Fruit fly (Drosophila melanogaster) whole organism, embryonic: Measurements from ENCODE around the gene Hsp67Ba.

ENCODE experiments used
- Asciz ChIP-seq: fragments of 200-800 bp; sonication (Bioruptor generic); optimal IDR thresholded peaks from 2 replicates; lab custom pipeline; 2017; ENCODE audit warnings: missing biosample characterization, mild to moderate bottlenecking, missing genetic modification characterization, missing genetic modification reagents
- Bdp1 ChIP-seq: fragments of 200-800 bp; sonication (Bioruptor generic); optimal IDR thresholded peaks from 3 replicates; lab custom pipeline; 2016; ENCODE audit warnings: missing biosample characterization, missing genetic modification characterization
- CG1024 ChIP-seq: fragments of 200-800 bp; sonication (Bioruptor generic); IDR thresholded peaks from 2 replicates; pipeline ENCODE4 v1.3.6; 2022; ENCODE audit warnings: missing biosample characterization, missing genetic modification characterization
- CG10543 ChIP-seq: fragments of 200-800 bp; sonication (Bioruptor generic); optimal IDR thresholded peaks from 3 replicates; lab custom pipeline; 2017; ENCODE audit warnings: missing biosample characterization, mild to moderate bottlenecking, missing genetic modification characterization, moderate library complexity
- CG11085 ChIP-seq: fragments of 200-800 bp; sonication (Bioruptor generic); IDR thresholded peaks from 2 replicates; pipeline ENCODE4 v1.3.6; 2022; ENCODE audit warnings: missing biosample characterization, missing genetic modification characterization
- CG12236 ChIP-seq: fragments of 200-800 bp; sonication (Bioruptor generic); optimal IDR thresholded peaks from 2 replicates; lab custom pipeline; 2016; ENCODE audit warnings: missing biosample characterization, missing genetic modification characterization
- CG13624 ChIP-seq: fragments of 200-800 bp; sonication (Bioruptor generic); optimal IDR thresholded peaks from 2 replicates; lab custom pipeline; 2016; ENCODE audit warnings: missing biosample characterization, missing genetic modification characterization
- CG16863 ChIP-seq: fragments of 200-800 bp; sonication (Bioruptor generic); optimal IDR thresholded peaks from 3 replicates; lab custom pipeline; 2016; ENCODE audit warnings: missing biosample characterization, missing genetic modification characterization
- CG17328 ChIP-seq: fragments of 200-800 bp; sonication (Bioruptor generic); IDR thresholded peaks from 2 replicates; pipeline ENCODE4 v1.3.6; 2022; ENCODE audit warnings: missing biosample characterization, missing genetic modification characterization
- CG17612 ChIP-seq: fragments of 200-800 bp; sonication (Bioruptor generic); IDR thresholded peaks from 2 replicates; pipeline ENCODE4 v1.3.6; 2022; ENCODE audit warnings: missing biosample characterization, missing genetic modification characterization
- CG18011 ChIP-seq: fragments of 200-800 bp; sonication (Bioruptor generic); optimal IDR thresholded peaks from 2 replicates; lab custom pipeline; 2017; ENCODE audit warnings: missing biosample characterization, missing genetic modification characterization, mild to moderate bottlenecking, moderate library complexity, missing genotype
- CG4360 ChIP-seq: fragments of 200-800 bp; sonication (Bioruptor generic); IDR thresholded peaks from 2 replicates; pipeline ENCODE4 v1.3.6; 2022; ENCODE audit warnings: missing biosample characterization, missing genetic modification characterization
- CG4820 ChIP-seq: fragments of 200-800 bp; sonication (Bioruptor generic); optimal IDR thresholded peaks from 3 replicates; lab custom pipeline; 2016; ENCODE audit warnings: missing biosample characterization, missing genetic modification characterization
- CG5953 ChIP-seq: fragments of 200-800 bp; sonication (Bioruptor generic); IDR thresholded peaks from 2 replicates; pipeline ENCODE4 v1.3.6; 2022; ENCODE audit warnings: missing biosample characterization, missing genetic modification characterization
- CG7271 ChIP-seq: fragments of 200-800 bp; sonication (Bioruptor generic); optimal IDR thresholded peaks from 2 replicates; lab custom pipeline; 2018; ENCODE audit warnings: missing biosample characterization, mild to moderate bottlenecking, missing genetic modification characterization, moderate library complexity
- CG7357 ChIP-seq: fragments of 200-800 bp; sonication (Bioruptor generic); IDR thresholded peaks from 3 replicates; pipeline ENCODE4 v1.3.6; 2022; ENCODE audit warnings: missing biosample characterization, missing genetic modification characterization
- CG7745 ChIP-seq: fragments of 200-800 bp; sonication (Bioruptor generic); optimal IDR thresholded peaks from 2 replicates; lab custom pipeline; 2018; ENCODE audit warnings: missing biosample characterization, mild to moderate bottlenecking, missing genetic modification characterization, moderate library complexity
- CG7928 ChIP-seq: fragments of 200-800 bp; sonication (Bioruptor generic); optimal IDR thresholded peaks from 2 replicates; lab custom pipeline; 2017; ENCODE audit warnings: missing biosample characterization, mild to moderate bottlenecking, missing genetic modification characterization
- CG8359 ChIP-seq: fragments of 200-800 bp; sonication (Bioruptor generic); optimal IDR thresholded peaks from 2 replicates; lab custom pipeline; 2017; ENCODE audit warnings: missing biosample characterization, mild to moderate bottlenecking, missing genetic modification characterization, borderline replicate concordance
- CG9437 ChIP-seq: fragments of 200-800 bp; sonication (Bioruptor generic); optimal IDR thresholded peaks from 2 replicates; lab custom pipeline; 2018; ENCODE audit warnings: missing biosample characterization, mild to moderate bottlenecking, missing genetic modification characterization
- D ChIP-seq, 2 experiments: fragments of 200-800 bp in 1 of 2; fragments of >200 bp in 1 of 2; sonication (Bioruptor generic) in 1 of 2; optimal IDR thresholded peaks; 2 replicates in 1 of 2; 3 replicates in 1 of 2; lab custom pipeline; 2017; ENCODE audit warnings: mild to moderate bottlenecking in 1 of 2, missing biosample characterization in 1 of 2, missing genetic modification characterization in 1 of 2, missing genetic modification reagents in 1 of 2
- Dp ChIP-seq: fragments of 200-800 bp; sonication (Bioruptor generic); optimal IDR thresholded peaks from 2 replicates; lab custom pipeline; 2018; ENCODE audit warnings: missing biosample characterization, mild to moderate bottlenecking, missing genetic modification characterization, moderate library complexity
- HLH54F ChIP-seq: fragments of 200-800 bp; sonication (Bioruptor generic); optimal IDR thresholded peaks from 3 replicates; lab custom pipeline; 2016; ENCODE audit warnings: missing biosample characterization, missing genetic modification characterization
- Hr78 ChIP-seq, 2 experiments: fragments of 200-800 bp in 1 of 2; fragments of >200 bp in 1 of 2; sonication (Bioruptor generic) in 1 of 2; optimal IDR thresholded peaks; 2 replicates each; lab custom pipeline; 2017 to 2019; ENCODE audit warnings: missing biosample characterization in 2 of 2, missing genetic modification characterization in 2 of 2, mild to moderate bottlenecking in 1 of 2, moderate library complexity in 1 of 2
- Jarid2 ChIP-seq: fragments of 200-800 bp; sonication (Bioruptor generic); optimal IDR thresholded peaks from 3 replicates; lab custom pipeline; 2017; ENCODE audit warnings: mild to moderate bottlenecking, missing biosample characterization, missing genetic modification reagents, missing genetic modification characterization
- NK7.1 ChIP-seq: fragments of 200-800 bp; sonication (Bioruptor generic); optimal IDR thresholded peaks from 3 replicates; lab custom pipeline; 2016; ENCODE audit warnings: missing biosample characterization, missing genetic modification characterization
- Oaz ChIP-seq: fragments of 200-800 bp; sonication (Bioruptor generic); IDR thresholded peaks from 2 replicates; pipeline ENCODE4 v1.3.6; 2022; ENCODE audit warnings: missing biosample characterization, missing genetic modification characterization
- Six4 ChIP-seq: fragments of 200-800 bp; sonication (Bioruptor generic); optimal IDR thresholded peaks from 2 replicates; lab custom pipeline; 2016; ENCODE audit warnings: missing biosample characterization, missing genetic modification characterization
- Usf ChIP-seq: fragments of 200-800 bp; sonication (Bioruptor generic); optimal IDR thresholded peaks from 2 replicates; lab custom pipeline; 2017; ENCODE audit warnings: missing genotype, missing biosample characterization, missing genetic modification characterization
- Vsx1 ChIP-seq: fragments of 200-800 bp; sonication (Bioruptor generic); optimal IDR thresholded peaks from 2 replicates; lab custom pipeline; 2017; ENCODE audit warnings: missing biosample characterization, mild to moderate bottlenecking, missing genetic modification characterization, missing genetic modification reagents
- YL-1 ChIP-seq: fragments of 200-800 bp; sonication (Bioruptor generic); optimal IDR thresholded peaks from 3 replicates; lab custom pipeline; 2017; ENCODE audit warnings: missing biosample characterization, mild to moderate bottlenecking, missing genetic modification characterization
- bab2 ChIP-seq: fragments of 200-800 bp; sonication (Bioruptor generic); optimal IDR thresholded peaks from 2 replicates; lab custom pipeline; 2016; ENCODE audit warnings: missing biosample characterization, missing genetic modification characterization
- esg ChIP-seq: fragments of 200-800 bp; sonication (Bioruptor generic); conservative IDR thresholded peaks from 2 replicates; pipeline ENCODE4 v1.3.6; 2022; ENCODE audit warnings: missing biosample characterization, missing genetic modification characterization
- fd96Cb ChIP-seq: fragments of 200-800 bp; sonication (Bioruptor generic); optimal IDR thresholded peaks from 2 replicates; lab custom pipeline; 2018; ENCODE audit warnings: missing biosample characterization, mild to moderate bottlenecking, missing genetic modification characterization, moderate library complexity
- ftz-f1 ChIP-seq: fragments of 200-800 bp; sonication (Bioruptor generic); optimal IDR thresholded peaks from 2 replicates; lab custom pipeline; 2016; ENCODE audit warnings: missing biosample characterization, missing genetic modification characterization
- fu2 ChIP-seq: fragments of 200-800 bp; sonication (Bioruptor generic); optimal IDR thresholded peaks from 2 replicates; lab custom pipeline; 2016; ENCODE audit warnings: missing biosample characterization, missing genetic modification characterization
- gcm2 ChIP-seq: fragments of 200-800 bp; sonication (Bioruptor generic); optimal IDR thresholded peaks from 2 replicates; lab custom pipeline; 2016; ENCODE audit warnings: missing biosample characterization, missing genetic modification characterization
- gem ChIP-seq: fragments of 200-800 bp; sonication (Bioruptor generic); optimal IDR thresholded peaks from 2 replicates; lab custom pipeline; 2019; ENCODE audit warnings: missing biosample characterization, mild to moderate bottlenecking, missing genetic modification characterization, moderate library complexity
- hkb ChIP-seq, 2 experiments: fragments of 200-800 bp in 1 of 2; fragments of >200 bp in 1 of 2; sonication (Bioruptor generic) in 1 of 2; IDR thresholded peaks in 1 of 2; optimal IDR thresholded peaks in 1 of 2; 2 replicates each; pipeline versions ENCODE4 v1.3.6 to Lab custom; 2017 to 2022; ENCODE audit warnings: missing biosample characterization in 1 of 2, missing genetic modification characterization in 1 of 2
- kay ChIP-seq: fragments of 200-800 bp; sonication (Bioruptor generic); optimal IDR thresholded peaks from 2 replicates; lab custom pipeline; 2016; ENCODE audit warnings: missing biosample characterization, missing genetic modification characterization
- nmo ChIP-seq: fragments of 200-800 bp; sonication (Bioruptor generic); optimal IDR thresholded peaks from 2 replicates; lab custom pipeline; 2018; ENCODE audit warnings: missing biosample characterization, mild to moderate bottlenecking, missing genetic modification characterization, moderate library complexity
- sd ChIP-seq: fragments of 200-800 bp; sonication (Bioruptor generic); optimal IDR thresholded peaks from 3 replicates; lab custom pipeline; 2018; ENCODE audit warnings: missing biosample characterization, mild to moderate bottlenecking, missing genetic modification characterization, moderate library complexity
- sqz ChIP-seq: fragments of 200-800 bp; sonication (Bioruptor generic); optimal IDR thresholded peaks from 3 replicates; lab custom pipeline; 2018; ENCODE audit warnings: missing biosample characterization, mild to moderate bottlenecking, missing genetic modification characterization
- tin ChIP-seq: fragments of 200-800 bp; sonication (Bioruptor generic); optimal IDR thresholded peaks from 3 replicates; lab custom pipeline; 2016; ENCODE audit warnings: missing biosample characterization, missing genetic modification characterization
- wek ChIP-seq: fragments of 200-800 bp; sonication (Bioruptor generic); optimal IDR thresholded peaks from 3 replicates; lab custom pipeline; 2018; ENCODE audit warnings: missing biosample characterization, mild to moderate bottlenecking, missing genetic modification characterization, moderate library complexity
- yki ChIP-seq: fragments of >200 bp; optimal IDR thresholded peaks from 3 replicates; lab custom pipeline; 2018
- zf30C ChIP-seq: fragments of 200-800 bp; sonication (Bioruptor generic); optimal IDR thresholded peaks from 3 replicates; lab custom pipeline; 2018; ENCODE audit warnings: missing biosample characterization, mild to moderate bottlenecking, missing genetic modification characterization

Hsp67Ba gene

dm6 chr3L:9377198-9378035 is 1.9 kb downstream of the Hsp67Ba start, which contains the start of gene Hsp26 (continued):
- TF ChIP-seq CG18011 (peak; percentile 62), fd96Cb (peak; percentile 65), bab2 (peak; percentile 83), sqz (GFP tag; lab: Kevin White, UChicago) (peak; percentile 58), Six4 (GFP tag; lab: Kevin White, UChicago) (peak; percentile 69), NK7.1 (GFP tag; lab: Kevin White, UChicago) (peak; percentile 70), CG16863 (GFP tag; lab: Kevin White, UChicago) (peak; percentile 88), CG7271 (tag; lab: Kevin White, UChicago) (no peak), HLH54F (GFP tag; lab: Kevin White, UChicago) (peak; percentile 82), gcm2 (GFP tag; lab: Kevin White, UChicago) (peak; percentile 58), Bdp1 (GFP tag; lab: Kevin White, UChicago) (peak; percentile 70), Jarid2 (GFP tag; lab: Kevin White, UChicago) (peak; percentile 75), CG7357 (peak; percentile 61), CG4360 (GFP tag; lab: Robert Waterston, UW) (peak; percentile 54), CG4820 (peak; percentile 67), CG10543 (GFP tag; lab: Kevin White, UChicago) (peak; percentile 9), yki (lab: Kevin White, UChicago) (peak; percentile 10), CG12236 (GFP tag; lab: Kevin White, UChicago) (peak; percentile 69), Usf (no peak), CG7745 (tag; lab: Kevin White, UChicago) (peak; percentile 28), CG8359 (GFP tag; lab: Kevin White, UChicago) (peak; percentile 34), YL-1 (peak; percentile 67), Hr78 (GFP tag; optimal IDR thresholded peaks at IDR 0.05; lab: Kevin White, UChicago) (peak in 1 of 2 experiments; percentile 64), Oaz (peak; percentile 53; the same call in 1 of the 2 replicates), CG17612 (GFP tag; lab: Robert Waterston, UW) (peak; percentile 56; the same call in 1 of the 2 replicates), wek (GFP tag; lab: Kevin White, UChicago) (peak; percentile 26), nmo (GFP tag; lab: Kevin White, UChicago) (peak; percentile 85), Vsx1 (GFP tag; lab: Kevin White, UChicago) (peak; percentile 53), CG11085 (0 out of 2 replicates have a peak, but pooled peaks have one; percentile 23), Dp (GFP tag; lab: Kevin White, UChicago) (no peak), fu2 (GFP tag; lab: Kevin White, UChicago) (peak; percentile 83), Asciz (GFP tag; lab: Kevin White, UChicago) (peak; percentile 74), zf30C (GFP tag; lab: Kevin White, UChicago) (peak; percentile 90), ftz-f1 (no peak), CG17328 (GFP tag; lab: Robert Waterston, UW) (peak; percentile 91), CG7928 (peak; percentile 16), tin (GFP tag; lab: Kevin White, UChicago) (peak; percentile 65), hkb (optimal IDR thresholded peaks at IDR 0.05; lab: Kevin White, UChicago) (no peak), hkb (GFP tag; IDR thresholded peaks at IDR 0.05; lab: Robert Waterston, UW) (peak; percentile 94), D (optimal IDR thresholded peaks at IDR 0.05; lab: Kevin White, UChicago) (no peak), D (GFP tag; optimal IDR thresholded peaks at IDR 0.05; lab: Kevin White, UChicago) (peak; percentile 51), sd (tag; lab: Kevin White, UChicago) (peak; percentile 59), kay (GFP tag; lab: Kevin White, UChicago) (peak; percentile 81), esg (peak; percentile 77), CG9437 (GFP tag; lab: Kevin White, UChicago) (peak; percentile 74), CG13624 (GFP tag; lab: Kevin White, UChicago) (peak; percentile 87), CG5953 (peak; percentile 81; the same call in 1 of the 2 replicates), CG1024 (GFP tag; lab: Robert Waterston, UW) (peak; percentile 77), gem (tag; lab: Kevin White, UChicago) (peak; percentile 92)
